Fruit fly (Drosophila melanogaster) Kc167 (cell line): ENCODE data around the gene CG7329.

Experiments
- Myc ChIP-seq: fragments of >200 bp; optimal IDR thresholded peaks from 2 replicates; lab custom pipeline; 2017; ENCODE audit warnings: missing external identifiers
- Sin3A ChIP-seq: fragments of >200 bp; optimal IDR thresholded peaks from 2 replicates; lab custom pipeline; 2018; ENCODE audit warnings: missing external identifiers
- h ChIP-seq: fragments of >200 bp; optimal IDR thresholded peaks from 3 replicates; lab custom pipeline; 2018; ENCODE audit warnings: missing external identifiers
- insv ChIP-seq: fragments of >200 bp; optimal IDR thresholded peaks from 3 replicates; lab custom pipeline; 2018; ENCODE audit warnings: missing external identifiers
- psq ChIP-seq: fragments of >200 bp; optimal IDR thresholded peaks from 2 replicates; lab custom pipeline; 2017; ENCODE audit warnings: missing external identifiers
- ttk ChIP-seq: sonication (Bioruptor generic); optimal IDR thresholded peaks from 2 replicates; lab custom pipeline; 2017; ENCODE audit warnings: missing external identifiers

CG7329 gene

dm6 chr2L:10632702-10633101, 5.6 kb downstream of the CG7329 start:
- no peak for TF ChIP-seq h (lab: Kevin White, UChicago)
- TF ChIP-seq insv (lab: Kevin White, UChicago), result no peak
- TF ChIP-seq Myc (lab: Kevin White, UChicago), result no peak
- no peak for TF ChIP-seq ttk (lab: Kevin White, UChicago)
- TF ChIP-seq psq (lab: Kevin White, UChicago), result no peak
- TF ChIP-seq Sin3A (lab: Kevin White, UChicago), result no peak

- TF ChIP-seq insv (lab: Kevin White, UChicago), result no peak
- TF ChIP-seq psq (lab: Kevin White, UChicago), result no peak
- no peak for TF ChIP-seq ttk (lab: Kevin White, UChicago)
- TF ChIP-seq Myc (lab: Kevin White, UChicago), result no peak
- TF ChIP-seq h (lab: Kevin White, UChicago), result no peak
- TF ChIP-seq Sin3A (lab: Kevin White, UChicago), result no peak
Observed at dm6 chr2L:10625935-10626334, 12.3 kb downstream of the CG7329 start.

dm6 chr2L:10616767-10617166, 21.5 kb downstream of the CG7329 start:
- no peak for TF ChIP-seq insv (lab: Kevin White, UChicago)
- no peak for TF ChIP-seq psq (lab: Kevin White, UChicago)
- no peak for TF ChIP-seq ttk (lab: Kevin White, UChicago)
- TF ChIP-seq Myc (lab: Kevin White, UChicago), result no peak

- no peak for TF ChIP-seq h (lab: Kevin White, UChicago)
- no peak for TF ChIP-seq Myc (lab: Kevin White, UChicago)
- TF ChIP-seq insv (lab: Kevin White, UChicago), result no peak
- no peak for TF ChIP-seq psq (lab: Kevin White, UChicago)
- no peak for TF ChIP-seq Sin3A (lab: Kevin White, UChicago)
- TF ChIP-seq ttk (lab: Kevin White, UChicago), result no peak
Observed at dm6 chr2L:10615889-10616288, 22.4 kb downstream of the CG7329 start.

- no peak for TF ChIP-seq ttk (lab: Kevin White, UChicago)
- no peak for TF ChIP-seq insv (lab: Kevin White, UChicago)
- no peak for TF ChIP-seq psq (lab: Kevin White, UChicago)
- no peak for TF ChIP-seq h (lab: Kevin White, UChicago)
- no peak for TF ChIP-seq Myc (lab: Kevin White, UChicago)
- TF ChIP-seq Sin3A (lab: Kevin White, UChicago), result no peak
Observed at dm6 chr2L:10614660-10615479, 23.4 kb downstream of the CG7329 start.

- TF ChIP-seq h (lab: Kevin White, UChicago), result no peak
- TF ChIP-seq Sin3A (lab: Kevin White, UChicago), result no peak
- no peak for TF ChIP-seq psq (lab: Kevin White, UChicago)
- no peak for TF ChIP-seq Myc (lab: Kevin White, UChicago)
- no peak for TF ChIP-seq insv (lab: Kevin White, UChicago)
- TF ChIP-seq ttk (lab: Kevin White, UChicago), result no peak
Observed at dm6 chr2L:10613104-10613503, 25.2 kb downstream of the CG7329 start.

dm6 chr2L:10608662-10609262, 29.5 kb downstream of the CG7329 start:
- TF ChIP-seq Sin3A (lab: Kevin White, UChicago), result no peak

dm6 chr2L:10607697-10608096, 30.6 kb downstream of the CG7329 start:
- TF ChIP-seq psq (lab: Kevin White, UChicago), result no peak
- TF ChIP-seq insv (lab: Kevin White, UChicago), result no peak
- no peak for TF ChIP-seq Sin3A (lab: Kevin White, UChicago)
- no peak for TF ChIP-seq h (lab: Kevin White, UChicago)
- TF ChIP-seq Myc (lab: Kevin White, UChicago), result no peak
- no peak for TF ChIP-seq ttk (lab: Kevin White, UChicago)

dm6 chr2L:10603604-10604003, 34.7 kb downstream of the CG7329 start:
- TF ChIP-seq insv (lab: Kevin White, UChicago), result no peak
- TF ChIP-seq ttk (lab: Kevin White, UChicago), result no peak
- TF ChIP-seq Myc (lab: Kevin White, UChicago), result no peak
- no peak for TF ChIP-seq Sin3A (lab: Kevin White, UChicago)
- no peak for TF ChIP-seq psq (lab: Kevin White, UChicago)
- TF ChIP-seq h (lab: Kevin White, UChicago), result no peak

- TF ChIP-seq Sin3A (lab: Kevin White, UChicago) (no peak), Myc (lab: Kevin White, UChicago) (no peak), h (lab: Kevin White, UChicago) (no peak), psq (lab: Kevin White, UChicago) (no peak), insv (lab: Kevin White, UChicago) (no peak), ttk (lab: Kevin White, UChicago) (no peak)
Observed at dm6 chr2L:10581602-10582001, 56.7 kb downstream of the CG7329 start, which contains the start of gene CG34161. Gene CG34161, minus strand, starts transcription at chr2L:10581702.

- TF ChIP-seq Myc (lab: Kevin White, UChicago) (no peak), h (lab: Kevin White, UChicago) (no peak), ttk (lab: Kevin White, UChicago) (no peak), insv (lab: Kevin White, UChicago) (no peak), Sin3A (lab: Kevin White, UChicago) (no peak), psq (lab: Kevin White, UChicago) (no peak)
Observed at dm6 chr2L:10579453-10579852, 58.8 kb downstream of the CG7329 start, which contains the start of gene CG34160. Gene CG34160, plus strand, starts transcription at chr2L:10579753.
